Fruit fly (Drosophila melanogaster): ENCODE data around the gene CG5687.

DNA sequence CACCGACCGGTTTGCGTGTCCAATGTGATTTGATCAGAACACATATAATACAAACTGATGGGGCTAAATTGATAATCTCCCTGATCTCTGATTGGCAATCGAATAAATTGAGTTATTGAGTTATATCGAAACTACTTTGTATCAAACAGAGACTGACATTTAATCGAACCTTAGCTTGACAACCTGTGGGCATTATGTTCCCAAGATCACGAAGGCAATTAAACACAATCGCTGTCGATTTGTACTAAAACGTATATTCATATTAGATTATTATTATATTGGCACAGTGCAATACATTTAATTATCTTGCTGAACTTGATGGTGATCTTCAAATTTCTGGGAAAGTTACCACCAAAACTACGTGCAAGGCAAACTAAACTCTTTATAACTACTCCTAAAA, 29.5 kb upstream of the CG5687 start:
- no peak for TF ChIP-seq psq (optimal IDR thresholded peaks at IDR 0.05)
- no peak for TF ChIP-seq insv (optimal IDR thresholded peaks at IDR 0.05)
- TF ChIP-seq ttk (optimal IDR thresholded peaks at IDR 0.05), result no peak
- no peak for TF ChIP-seq Myc (optimal IDR thresholded peaks at IDR 0.05)
- TF ChIP-seq h (optimal IDR thresholded peaks at IDR 0.05), result no peak

Measured in Kc167 (cell line).